Worm (Caenorhabditis elegans): ENCODE measurements around the gene grl-19.

grl-19 gene

ce11 chrIV:295734-296201 is 43.4 kb upstream of the grl-19 start (continued):
- TF ChIP-seq nhr-76 (tag; optimal IDR thresholded peaks at IDR 0.05) (no peak), gei-8 (GFP tag; optimal IDR thresholded peaks at IDR 0.05) (peak; percentile 39), nhr-237 (tag; optimal IDR thresholded peaks at IDR 0.05) (no peak), pha-4 (GFP tag; IDR thresholded peaks at IDR 0.05) (no peak), pha-4 (tag; optimal IDR thresholded peaks at IDR 0.05) (no peak), egl-43 (GFP tag; IDR thresholded peaks at IDR 0.05) (no peak), mxl-2 (GFP tag; conservative IDR thresholded peaks at IDR 0.05) (peak; percentile 49; the same call in 1 of the 2 replicates), fos-1 (tag; optimal IDR thresholded peaks at IDR 0.05) (no peak), lim-7 (GFP tag; IDR thresholded peaks at IDR 0.05) (no peak), unc-39 (tag; optimal IDR thresholded peaks at IDR 0.05) (no peak), sdz-12 (GFP tag; optimal IDR thresholded peaks at IDR 0.05) (no peak), rbr-2 (tag; optimal IDR thresholded peaks at IDR 0.05) (no peak), mdt-29 (GFP tag; IDR thresholded peaks at IDR 0.05) (0 out of 2 replicates have a peak, but pooled peaks have one; percentile 30), ZK546.5 (tag; optimal IDR thresholded peaks at IDR 0.05) (no peak), nhr-42 (GFP tag; IDR thresholded peaks at IDR 0.05) (no peak), unc-130 (GFP tag; optimal IDR thresholded peaks at IDR 0.05) (no peak), hlh-11 (tag; optimal IDR thresholded peaks at IDR 0.05) (peak; percentile 89), hmg-1.1 (GFP tag; IDR thresholded peaks at IDR 0.05) (no peak), ces-1 (GFP tag; optimal IDR thresholded peaks at IDR 0.05) (no peak), lin-15B (tag; optimal IDR thresholded peaks at IDR 0.05) (no peak), ceh-20 (GFP tag; IDR thresholded peaks at IDR 0.05) (0 out of 2 replicates have a peak, but pooled peaks have one; percentile 33), saeg-2 (GFP tag; IDR thresholded peaks at IDR 0.05) (0 out of 2 replicates have a peak, but pooled peaks have one; percentile 10), spr-1 (tag; optimal IDR thresholded peaks at IDR 0.05) (no peak), ceh-82 (tag; optimal IDR thresholded peaks at IDR 0.05) (no peak), cey-2 (tag; optimal IDR thresholded peaks at IDR 0.05; ENCODE audit: borderline replicate concordance, insufficient read depth) (no peak), dpl-1 (GFP tag; optimal IDR thresholded peaks at IDR 0.05) (no peak), jun-1 (tag; optimal IDR thresholded peaks at IDR 0.05) (no peak), T20F7.1 (GFP tag; optimal IDR thresholded peaks at IDR 0.05) (peak; percentile 17), Y105C5A.15 (GFP tag; IDR thresholded peaks at IDR 0.05) (no peak), aha-1 (tag) (peak; percentile 85), daf-19 (GFP tag; conservative IDR thresholded peaks at IDR 0.05) (no peak), nhr-111 (GFP tag; optimal IDR thresholded peaks at IDR 0.05) (no peak), lin-38 (GFP tag; IDR thresholded peaks at IDR 0.05) (no peak), nhr-6 (tag; optimal IDR thresholded peaks at IDR 0.05) (no peak), ztf-7 (tag; optimal IDR thresholded peaks at IDR 0.05) (no peak), ctbp-1 (GFP tag; IDR thresholded peaks at IDR 0.05) (no peak), F49E8.2 (tag; optimal IDR thresholded peaks at IDR 0.05; ENCODE audit: borderline replicate concordance) (no peak), snpc-1.2 (GFP tag; IDR thresholded peaks at IDR 0.05) (no peak), dmd-9 (GFP tag; IDR thresholded peaks at IDR 0.05) (no peak), lin-13 (GFP tag; optimal IDR thresholded peaks at IDR 0.05) (no peak), pqm-1 (tag; optimal IDR thresholded peaks at IDR 0.05) (peak; percentile 76), ceh-28 (tag; optimal IDR thresholded peaks at IDR 0.05) (no peak), unc-62 (GFP tag; optimal IDR thresholded peaks at IDR 0.05 in 1 of 2) (peak in 1 of 2 experiments; percentile 92), unc-62 (tag; optimal IDR thresholded peaks at IDR 0.05) (no peak), nhr-10 (tag; optimal IDR thresholded peaks at IDR 0.05) (no peak), lin-39 (tag; optimal IDR thresholded peaks at IDR 0.05) (no peak)
